Fruit fly (Drosophila melanogaster) whole organism, embryonic: ENCODE measurements around the gene Agpat4.

Source experiments
- ATbp ChIP-seq: fragments of 200-800 bp; sonication (Bioruptor generic); optimal IDR thresholded peaks from 2 replicates; lab custom pipeline; 2017; ENCODE audit warnings: missing biosample characterization, mild to moderate bottlenecking, missing genetic modification characterization, missing genetic modification reagents
- Awh ChIP-seq: fragments of 200-800 bp; sonication (Bioruptor generic); IDR thresholded peaks from 2 replicates; pipeline ENCODE4, ENCODE4 v1.3.6; 2022; ENCODE audit warnings: missing biosample characterization, missing genetic modification characterization
- CG11085 ChIP-seq: fragments of 200-800 bp; sonication (Bioruptor generic); IDR thresholded peaks from 2 replicates; pipeline ENCODE4 v1.3.6; 2022; ENCODE audit warnings: missing biosample characterization, missing genetic modification characterization
- CG11504 ChIP-seq: fragments of 200-800 bp; sonication (Bioruptor generic); optimal IDR thresholded peaks from 3 replicates; lab custom pipeline; 2019; ENCODE audit warnings: missing biosample characterization, mild to moderate bottlenecking, missing genetic modification characterization, moderate library complexity
- CG13123 ChIP-seq: fragments of 200-800 bp; sonication (Bioruptor generic); optimal IDR thresholded peaks from 2 replicates; lab custom pipeline; 2016; ENCODE audit warnings: missing biosample characterization, missing genetic modification characterization
- CG15696 ChIP-seq: fragments of 200-800 bp; sonication (Bioruptor generic); optimal IDR thresholded peaks from 2 replicates; lab custom pipeline; 2019; ENCODE audit warnings: missing biosample characterization, mild to moderate bottlenecking, missing genetic modification characterization, moderate library complexity
- CG18262 ChIP-seq: fragments of 200-800 bp; optimal IDR thresholded peaks from 3 replicates; lab custom pipeline; 2019; ENCODE audit warnings: missing biosample characterization, mild to moderate bottlenecking, missing genetic modification characterization, moderate library complexity
- CG2875 ChIP-seq: fragments of 200-800 bp; sonication (Bioruptor generic); optimal IDR thresholded peaks from 2 replicates; lab custom pipeline; 2017; ENCODE audit warnings: missing biosample characterization, mild to moderate bottlenecking, missing genetic modification characterization, missing genetic modification reagents
- CG31441 ChIP-seq: fragments of 200-800 bp; sonication (Bioruptor generic); IDR thresholded peaks from 2 replicates; pipeline ENCODE4 v1.3.6; 2022; ENCODE audit warnings: missing biosample characterization, missing genetic modification characterization
- CG32772 ChIP-seq: fragments of 200-800 bp; sonication (Bioruptor generic); IDR thresholded peaks from 2 replicates; pipeline ENCODE4 v1.3.6; 2022; ENCODE audit warnings: missing biosample characterization, missing genetic modification characterization
- CG34224 ChIP-seq: fragments of 200-800 bp; sonication (Bioruptor generic); IDR thresholded peaks from 3 replicates; pipeline ENCODE4 v1.3.6; 2022; ENCODE audit warnings: missing biosample characterization, missing genetic modification characterization; ENCODE audit not compliant: partially characterized antibody
- CG34422 ChIP-seq: fragments of 200-800 bp; sonication (Bioruptor generic); IDR thresholded peaks from 3 replicates; pipeline ENCODE4 v1.3.6; 2022; ENCODE audit warnings: missing biosample characterization, missing genetic modification characterization
- CG3847 ChIP-seq: fragments of 200-800 bp; sonication (Bioruptor generic); IDR thresholded peaks from 2 replicates; pipeline ENCODE4 v1.3.6; 2022; ENCODE audit warnings: missing biosample characterization, missing genetic modification characterization
- CG3995 ChIP-seq: fragments of 200-800 bp; sonication (Bioruptor generic); optimal IDR thresholded peaks from 3 replicates; lab custom pipeline; 2016; ENCODE audit warnings: missing biosample characterization, missing genetic modification characterization
- CG4820 ChIP-seq: fragments of 200-800 bp; sonication (Bioruptor generic); optimal IDR thresholded peaks from 3 replicates; lab custom pipeline; 2016; ENCODE audit warnings: missing biosample characterization, missing genetic modification characterization
- CG9797 ChIP-seq: fragments of 200-800 bp; sonication (Bioruptor generic); optimal IDR thresholded peaks from 3 replicates; lab custom pipeline; 2018; ENCODE audit warnings: missing biosample characterization, mild to moderate bottlenecking, missing genetic modification characterization
- CG9817 ChIP-seq: fragments of 200-800 bp; sonication (Bioruptor generic); optimal IDR thresholded peaks from 2 replicates; lab custom pipeline; 2018; ENCODE audit warnings: missing biosample characterization, mild to moderate bottlenecking, missing genetic modification characterization, moderate library complexity
- D19A ChIP-seq: fragments of 200-800 bp; optimal IDR thresholded peaks from 3 replicates; lab custom pipeline; 2019; ENCODE audit warnings: missing biosample characterization, mild to moderate bottlenecking, missing genetic modification characterization, moderate library complexity
- Deaf1 ChIP-seq: fragments of 200-800 bp; optimal IDR thresholded peaks from 3 replicates; lab custom pipeline; 2019; ENCODE audit warnings: missing biosample characterization, mild to moderate bottlenecking, missing genetic modification characterization, moderate library complexity
- Dek ChIP-seq: fragments of 200-800 bp; sonication (Bioruptor generic); optimal IDR thresholded peaks from 3 replicates; lab custom pipeline; 2019; ENCODE audit warnings: missing biosample characterization, mild to moderate bottlenecking, missing genetic modification characterization, moderate library complexity
- HmgD ChIP-seq: fragments of 200-800 bp; sonication (Bioruptor generic); optimal IDR thresholded peaks from 3 replicates; lab custom pipeline; 2016; ENCODE audit warnings: missing biosample characterization, missing genetic modification characterization
- Lhr ChIP-seq: fragments of 200-800 bp; sonication (Bioruptor generic); optimal IDR thresholded peaks from 3 replicates; lab custom pipeline; 2017; ENCODE audit warnings: mild to moderate bottlenecking, missing biosample characterization, missing genetic modification reagents, missing genetic modification characterization
- Myb ChIP-seq: fragments of 200-800 bp; sonication (Bioruptor generic); optimal IDR thresholded peaks from 2 replicates; lab custom pipeline; 2016; ENCODE audit warnings: missing biosample characterization, missing genetic modification characterization
- Sin3A ChIP-seq: fragments of >200 bp; optimal IDR thresholded peaks from 2 replicates; lab custom pipeline; 2018
- Spps ChIP-seq: fragments of 200-800 bp; sonication (Bioruptor generic); optimal IDR thresholded peaks from 2 replicates; lab custom pipeline; 2018; ENCODE audit warnings: missing biosample characterization, mild to moderate bottlenecking, missing genetic modification characterization
- Xbp1 ChIP-seq: fragments of 200-800 bp; sonication (Bioruptor generic); optimal IDR thresholded peaks from 3 replicates; lab custom pipeline; 2016; ENCODE audit warnings: missing biosample characterization, mild to moderate bottlenecking, missing genetic modification characterization
- ab ChIP-seq: fragments of 200-800 bp; sonication (Bioruptor generic); optimal IDR thresholded peaks from 2 replicates; lab custom pipeline; 2016; ENCODE audit warnings: missing biosample characterization, missing genetic modification characterization
- abd-A ChIP-seq: fragments of 200-800 bp; sonication (Bioruptor generic); optimal IDR thresholded peaks from 3 replicates; lab custom pipeline; 2019; ENCODE audit warnings: missing biosample characterization, mild to moderate bottlenecking, missing genetic modification characterization, moderate library complexity
- ato ChIP-seq: fragments of 200-800 bp; sonication (Bioruptor generic); IDR thresholded peaks from 2 replicates; pipeline ENCODE4 v1.3.6; 2022; ENCODE audit warnings: missing biosample characterization, missing genetic modification characterization; ENCODE audit not compliant: partially characterized antibody
- chinmo ChIP-seq: fragments of 200-800 bp; sonication (Bioruptor generic); IDR thresholded peaks from 4 replicates; pipeline ENCODE4 v1.3.6; 2022; ENCODE audit warnings: missing biosample characterization, missing genetic modification characterization; ENCODE audit not compliant: partially characterized antibody
- chm ChIP-seq: fragments of 200-800 bp; sonication (Bioruptor generic); IDR thresholded peaks from 2 replicates; pipeline ENCODE4 v1.3.6; 2022; ENCODE audit warnings: missing biosample characterization, missing genetic modification characterization
- danr ChIP-seq: fragments of 200-800 bp; sonication (Bioruptor generic); IDR thresholded peaks from 2 replicates; pipeline ENCODE4 v1.3.6; 2022; ENCODE audit warnings: missing biosample characterization, missing genetic modification characterization
- fu2 ChIP-seq: fragments of 200-800 bp; sonication (Bioruptor generic); optimal IDR thresholded peaks from 2 replicates; lab custom pipeline; 2016; ENCODE audit warnings: missing biosample characterization, missing genetic modification characterization
- gcm2 ChIP-seq: fragments of 200-800 bp; sonication (Bioruptor generic); optimal IDR thresholded peaks from 2 replicates; lab custom pipeline; 2016; ENCODE audit warnings: missing biosample characterization, missing genetic modification characterization
- hbn ChIP-seq: fragments of 200-800 bp; sonication (Bioruptor generic); IDR thresholded peaks from 2 replicates; pipeline ENCODE4 v1.3.6; 2022; ENCODE audit warnings: missing biosample characterization, missing genetic modification characterization; ENCODE audit not compliant: partially characterized antibody
- jing ChIP-seq: fragments of 200-800 bp; sonication (Bioruptor generic); optimal IDR thresholded peaks from 2 replicates; lab custom pipeline; 2018; ENCODE audit warnings: missing biosample characterization, mild to moderate bottlenecking, missing genetic modification characterization
- knrl ChIP-seq: fragments of 200-800 bp; sonication (Bioruptor generic); IDR thresholded peaks from 3 replicates; pipeline ENCODE4 v1.3.6; 2022; ENCODE audit warnings: missing biosample characterization, missing genetic modification characterization; ENCODE audit not compliant: partially characterized antibody
- nau ChIP-seq: fragments of 200-800 bp; sonication (Bioruptor generic); optimal IDR thresholded peaks from 3 replicates; lab custom pipeline; 2017; ENCODE audit warnings: missing biosample characterization, mild to moderate bottlenecking, missing genetic modification characterization, missing genetic modification reagents
- nerfin-2 ChIP-seq: fragments of 200-800 bp; sonication (Bioruptor generic); IDR thresholded peaks from 2 replicates; pipeline ENCODE4 v1.3.6; 2022; ENCODE audit warnings: missing biosample characterization, missing genetic modification characterization; ENCODE audit not compliant: partially characterized antibody
- nmo ChIP-seq: fragments of 200-800 bp; sonication (Bioruptor generic); optimal IDR thresholded peaks from 2 replicates; lab custom pipeline; 2018; ENCODE audit warnings: missing biosample characterization, mild to moderate bottlenecking, missing genetic modification characterization, moderate library complexity
- p53 ChIP-seq: fragments of 200-800 bp; sonication (Bioruptor generic); optimal IDR thresholded peaks from 2 replicates; lab custom pipeline; 2016; ENCODE audit warnings: missing biosample characterization, missing genetic modification characterization
- pan ChIP-seq, 4 experiments: fragments of >200 bp in 3 of 4; fragments of 200-800 bp in 1 of 4; sonication (Bioruptor generic) in 1 of 4; optimal IDR thresholded peaks in 3 of 4; IDR thresholded peaks in 1 of 4; 2 replicates each; pipeline versions ENCODE4 v1.3.6 to Lab custom; 2017 to 2022; ENCODE audit warnings: missing biosample characterization in 2 of 4, missing genetic modification characterization in 2 of 4, mixed read lengths in 1 of 4
- scrt ChIP-seq: fragments of 200-800 bp; sonication (Bioruptor generic); optimal IDR thresholded peaks from 2 replicates; lab custom pipeline; 2018; ENCODE audit warnings: missing biosample characterization, mild to moderate bottlenecking, missing genetic modification characterization, moderate library complexity
- slou ChIP-seq: fragments of 200-800 bp; sonication (Bioruptor generic); optimal IDR thresholded peaks from 3 replicates; lab custom pipeline; 2016; ENCODE audit warnings: missing biosample characterization, missing genetic modification characterization
- ssp ChIP-seq: fragments of 200-800 bp; sonication (Bioruptor generic); IDR thresholded peaks from 2 replicates; pipeline ENCODE4 v1.3.6; 2022; ENCODE audit warnings: missing biosample characterization, missing genetic modification characterization
- sug ChIP-seq: fragments of 200-800 bp; optimal IDR thresholded peaks from 2 replicates; lab custom pipeline; 2019; ENCODE audit warnings: missing biosample characterization, mild to moderate bottlenecking, missing genetic modification characterization, moderate library complexity
- tin ChIP-seq: fragments of 200-800 bp; sonication (Bioruptor generic); optimal IDR thresholded peaks from 3 replicates; lab custom pipeline; 2016; ENCODE audit warnings: missing biosample characterization, missing genetic modification characterization
- unc-4 ChIP-seq: fragments of 200-800 bp; sonication (Bioruptor generic); IDR thresholded peaks from 2 replicates; pipeline ENCODE4 v1.3.6; 2022; ENCODE audit warnings: missing biosample characterization, missing genetic modification characterization; ENCODE audit not compliant: partially characterized antibody
- wek ChIP-seq: fragments of 200-800 bp; sonication (Bioruptor generic); optimal IDR thresholded peaks from 3 replicates; lab custom pipeline; 2018; ENCODE audit warnings: missing biosample characterization, mild to moderate bottlenecking, missing genetic modification characterization, moderate library complexity

Agpat4 gene

dm6 chr3L:16412394-16412950, 31.1 kb upstream of the Agpat4 start, which contains the start of gene Serinc (continued):
- TF ChIP-seq nmo (GFP tag; lab: Kevin White, UChicago) = peak; percentile 80
- peak; percentile 97 for TF ChIP-seq ato
- no peak for TF ChIP-seq pan (optimal IDR thresholded peaks at IDR 0.05; lab: Kevin White, UChicago)
- TF ChIP-seq pan (GFP tag; optimal IDR thresholded peaks at IDR 0.05 in 1 of 2, IDR thresholded peaks at IDR 0.05 in 1 of 2) = no peak
- no peak for TF ChIP-seq danr (GFP tag; lab: Robert Waterston, UW)
- TF ChIP-seq knrl = peak; percentile 99
- TF ChIP-seq gcm2 = no peak
- peak; percentile 22 for TF ChIP-seq Sin3A (lab: Kevin White, UChicago)
- peak; percentile 75 for TF ChIP-seq CG3847 (GFP tag; lab: Robert Waterston, UW)
- TF ChIP-seq sug (tag; lab: Kevin White, UChicago) = peak; percentile 66
- peak; percentile 37 for TF ChIP-seq CG9797 (GFP tag; lab: Kevin White, UChicago)
- no peak for TF ChIP-seq abd-A (tag; lab: Kevin White, UChicago)
- TF ChIP-seq Dek (tag; lab: Kevin White, UChicago) = peak; percentile 25
- no peak for TF ChIP-seq HmgD (GFP tag; lab: Kevin White, UChicago)
- peak; percentile 6 for TF ChIP-seq p53 (GFP tag; lab: Kevin White, UChicago)
- peak; percentile 92; the same call in 3 of the 4 replicates for TF ChIP-seq chinmo (GFP tag; lab: Robert Waterston, UW)
- TF ChIP-seq unc-4 (GFP tag; lab: Robert Waterston, UW) = peak; percentile 96
- TF ChIP-seq ab (GFP tag; lab: Kevin White, UChicago) = no peak
- peak; percentile 73 for TF ChIP-seq tin
- no peak for TF ChIP-seq D19A (tag; lab: Kevin White, UChicago)
- peak; percentile 90 for TF ChIP-seq nerfin-2 (GFP tag; lab: Robert Waterston, UW)
- peak; percentile 39 for TF ChIP-seq ssp (GFP tag; lab: Robert Waterston, UW)
- TF ChIP-seq ATbp (GFP tag; lab: Kevin White, UChicago) = no peak
- TF ChIP-seq CG11504 (tag; lab: Kevin White, UChicago) = no peak
- no peak for TF ChIP-seq Spps (tag; lab: Kevin White, UChicago)
- peak; percentile 44 for TF ChIP-seq scrt
- TF ChIP-seq Myb (GFP tag; lab: Kevin White, UChicago) = peak; percentile 73
- TF ChIP-seq CG31441 (GFP tag; lab: Robert Waterston, UW) = no peak
- TF ChIP-seq slou (GFP tag; lab: Kevin White, UChicago) = peak; percentile 0
- peak; percentile 74 for TF ChIP-seq Xbp1 (GFP tag; lab: Kevin White, UChicago)
- TF ChIP-seq CG15696 (tag; lab: Kevin White, UChicago) = peak; percentile 73
- TF ChIP-seq CG4820 = peak; percentile 63
- peak; percentile 95 for TF ChIP-seq CG34224 (GFP tag; lab: Robert Waterston, UW)
- TF ChIP-seq jing = no peak
- TF ChIP-seq CG34422 (GFP tag; lab: Robert Waterston, UW) = 0 out of 3 replicates have a peak, but pooled peaks have one; percentile 14
- TF ChIP-seq Lhr (GFP tag; lab: Kevin White, UChicago) = peak; percentile 86
- TF ChIP-seq fu2 = peak; percentile 62
- no peak for TF ChIP-seq Deaf1 (tag; lab: Kevin White, UChicago)
- TF ChIP-seq hbn (GFP tag; lab: Robert Waterston, UW) = peak; percentile 98
- TF ChIP-seq chm (GFP tag; lab: Robert Waterston, UW) = no peak
- peak; percentile 35 for TF ChIP-seq CG18262 (tag; lab: Kevin White, UChicago)
- peak; percentile 21 for TF ChIP-seq CG9817 (tag; lab: Kevin White, UChicago)
- TF ChIP-seq wek (GFP tag; lab: Kevin White, UChicago) = peak; percentile 6
- peak; percentile 27 for TF ChIP-seq CG2875 (GFP tag; lab: Kevin White, UChicago)
- TF ChIP-seq CG3995 (GFP tag; lab: Kevin White, UChicago) = peak; percentile 92
- TF ChIP-seq nau (GFP tag; lab: Kevin White, UChicago) = no peak
- no peak for TF ChIP-seq CG13123
- peak; percentile 33; the same call in 1 of the 2 replicates for TF ChIP-seq CG11085
- TF ChIP-seq Awh = no peak
- peak; percentile 41; the same call in 1 of the 2 replicates for TF ChIP-seq CG32772
